Worm (Caenorhabditis elegans): ENCODE data around the gene gcc-1.
A peak's percentile ranks its signal among the peaks of the same experiment; 100 is the strongest.

The gcc-1 gene

DNA sequence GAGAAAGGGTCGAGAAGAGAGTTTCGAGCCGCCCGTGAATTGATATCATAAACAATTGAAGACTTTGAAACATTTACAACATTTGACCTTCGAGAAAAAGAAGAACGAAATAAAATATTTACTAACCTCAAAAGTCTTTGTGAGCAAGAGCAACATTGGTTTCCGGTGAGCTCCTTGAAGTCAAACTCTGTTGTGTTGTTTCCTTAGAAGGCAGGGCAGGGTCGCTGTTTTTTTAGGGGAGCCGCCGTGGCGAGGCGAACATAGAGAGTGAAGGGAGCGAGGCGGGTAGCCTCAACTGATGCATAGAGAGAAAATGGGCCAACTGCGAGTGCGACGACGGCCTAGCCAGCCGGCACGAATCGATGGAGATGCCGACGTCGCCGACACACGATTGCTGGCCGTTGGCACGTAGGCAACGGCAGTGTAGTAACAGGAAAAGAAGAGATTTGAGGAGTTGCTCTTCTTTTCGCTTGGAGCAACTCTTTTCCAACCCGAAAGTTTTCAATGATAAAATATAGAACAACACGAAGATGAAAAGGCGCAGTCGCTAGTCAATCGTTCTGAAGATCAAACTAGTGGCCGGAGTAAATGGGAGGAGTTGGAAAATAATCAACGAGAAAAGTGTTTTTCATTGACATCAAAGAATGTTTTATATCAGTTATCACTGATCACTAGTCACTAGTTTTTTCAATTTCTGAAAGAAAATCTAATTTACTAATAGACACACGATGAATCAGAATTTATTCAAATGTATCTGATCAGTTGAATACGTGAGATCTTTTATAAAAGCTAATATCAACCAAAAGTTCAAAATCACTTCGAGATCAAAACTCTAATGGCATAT is 43.5 kb upstream of the gcc-1 start, which contains the start of gene mai-1 (continued):
- peak; percentile 15 for TF ChIP-seq nhr-90 (tag; optimal IDR thresholded peaks at IDR 0.05; ENCODE audit: poor library complexity)
- TF ChIP-seq pag-3 (tag; optimal IDR thresholded peaks at IDR 0.05; ENCODE audit: borderline replicate concordance, insufficient read depth): peak; percentile 94
- no peak for TF ChIP-seq hpl-2 (GFP tag; optimal IDR thresholded peaks at IDR 0.05)
- peak; percentile 86 for TF ChIP-seq lin-14 (GFP tag; optimal IDR thresholded peaks at IDR 0.05)
- TF ChIP-seq zip-4 (GFP tag; optimal IDR thresholded peaks at IDR 0.05): no peak
- no peak for TF ChIP-seq nhr-28 (tag; optimal IDR thresholded peaks at IDR 0.05)
- TF ChIP-seq zag-1 (tag; optimal IDR thresholded peaks at IDR 0.05): no peak
- TF ChIP-seq F16B12.6 (tag; optimal IDR thresholded peaks at IDR 0.05): no peak
- peak in 1 of 2 experiments; percentile 14 for TF ChIP-seq ztf-11 (tag; optimal IDR thresholded peaks at IDR 0.05)
- no peak for TF ChIP-seq pax-3 (tag; optimal IDR thresholded peaks at IDR 0.05)
- TF ChIP-seq alr-1 (tag; optimal IDR thresholded peaks at IDR 0.05; ENCODE audit: borderline replicate concordance): no peak
- TF ChIP-seq ama-1 (optimal IDR thresholded peaks at IDR 0.05): no peak
- TF ChIP-seq lin-15B (tag; optimal IDR thresholded peaks at IDR 0.05): no peak
- TF ChIP-seq nhr-76 (tag; optimal IDR thresholded peaks at IDR 0.05): no peak
- no peak for TF ChIP-seq efl-1 (optimal IDR thresholded peaks at IDR 0.05)
- no peak for TF ChIP-seq efl-1 (GFP tag; optimal IDR thresholded peaks at IDR 0.05 in 1 of 2)
- peak; percentile 57; the same call in 1 of the 2 replicates for TF ChIP-seq mab-9 (GFP tag; IDR thresholded peaks at IDR 0.05)
- no peak for TF ChIP-seq C16A3.4 (tag; optimal IDR thresholded peaks at IDR 0.05)
- TF ChIP-seq nhr-12 (tag; optimal IDR thresholded peaks at IDR 0.05): no peak
- no peak for TF ChIP-seq egl-27 (tag; optimal IDR thresholded peaks at IDR 0.05)
- TF ChIP-seq aha-1 (tag; optimal IDR thresholded peaks at IDR 0.05): peak; percentile 95
- peak; percentile 38 for TF ChIP-seq unc-86 (tag; optimal IDR thresholded peaks at IDR 0.05)
- TF ChIP-seq rnt-1 (tag; optimal IDR thresholded peaks at IDR 0.05): peak; percentile 60
- TF ChIP-seq unc-30 (tag; optimal IDR thresholded peaks at IDR 0.05): no peak
- TF ChIP-seq tbx-2 (tag; optimal IDR thresholded peaks at IDR 0.05): peak; percentile 54
- TF ChIP-seq lin-35 (GFP tag; optimal IDR thresholded peaks at IDR 0.05): peak; percentile 22 to 32
- peak; percentile 42; the same call in 1 of the 2 replicates for TF ChIP-seq ceh-88 (GFP tag; IDR thresholded peaks at IDR 0.05)
- TF ChIP-seq unc-130 (tag; optimal IDR thresholded peaks at IDR 0.05): no peak
- peak; percentile 35 for TF ChIP-seq fkh-8 (tag; optimal IDR thresholded peaks at IDR 0.05)
- peak; percentile 50 for TF ChIP-seq ztf-4 (tag; optimal IDR thresholded peaks at IDR 0.05)

DNA sequence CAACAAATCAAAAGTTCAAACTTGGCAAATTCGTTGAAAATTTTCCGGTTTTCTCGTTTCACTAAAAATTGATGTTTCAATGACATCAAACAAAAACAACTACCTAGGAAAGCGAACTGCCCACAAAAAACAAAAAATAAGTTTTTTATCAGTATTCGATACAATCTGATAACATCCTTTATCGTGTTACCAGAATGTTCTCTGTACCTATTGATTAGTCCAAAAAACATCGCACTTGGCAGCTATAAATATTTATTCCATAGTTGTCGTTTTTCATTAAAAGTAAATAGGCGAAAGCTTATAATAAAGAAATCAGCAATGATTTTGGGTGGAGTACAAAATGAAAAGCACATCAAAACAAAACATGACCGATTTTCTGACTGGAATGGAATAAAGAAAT is 42.5 kb upstream of the gcc-1 start:
- TF ChIP-seq sox-4 (tag; optimal IDR thresholded peaks at IDR 0.05) (no peak), C34B4.2 (tag; optimal IDR thresholded peaks at IDR 0.05) (no peak), elt-2 (tag; optimal IDR thresholded peaks at IDR 0.05) (peak; percentile 79), snpc-4 (tag; optimal IDR thresholded peaks at IDR 0.05) (no peak), nhr-85 (tag) (peak; percentile 88), sptf-1 (tag; optimal IDR thresholded peaks at IDR 0.05) (no peak), lin-14 (GFP tag; optimal IDR thresholded peaks at IDR 0.05) (peak; percentile 31), efl-3 (GFP tag; optimal IDR thresholded peaks at IDR 0.05) (no peak), ceh-8 (GFP tag; optimal IDR thresholded peaks at IDR 0.05) (no peak), sup-37 (GFP tag; optimal IDR thresholded peaks at IDR 0.05) (no peak), snu-23 (GFP tag; optimal IDR thresholded peaks at IDR 0.05) (peak; percentile 26), unc-62 (GFP tag; optimal IDR thresholded peaks at IDR 0.05) (no peak), tlp-1 (tag; optimal IDR thresholded peaks at IDR 0.05) (no peak), rnt-1 (tag; optimal IDR thresholded peaks at IDR 0.05) (no peak), mep-1 (tag; optimal IDR thresholded peaks at IDR 0.05) (no peak), ces-1 (GFP tag; optimal IDR thresholded peaks at IDR 0.05) (no peak), lsy-2 (tag; optimal IDR thresholded peaks at IDR 0.05) (no peak), pqm-1 (tag; optimal IDR thresholded peaks at IDR 0.05) (no peak), nhr-28 (tag; optimal IDR thresholded peaks at IDR 0.05) (no peak), zip-4 (GFP tag; optimal IDR thresholded peaks at IDR 0.05) (no peak), fkh-10 (GFP tag; optimal IDR thresholded peaks at IDR 0.05) (no peak), nhr-237 (tag; optimal IDR thresholded peaks at IDR 0.05) (no peak), ceh-88 (GFP tag; IDR thresholded peaks at IDR 0.05) (no peak), elt-3 (tag; optimal IDR thresholded peaks at IDR 0.05) (peak in 1 of 6 experiments; percentile 80), unc-86 (tag; optimal IDR thresholded peaks at IDR 0.05) (no peak), zag-1 (tag; optimal IDR thresholded peaks at IDR 0.05) (no peak), aha-1 (tag; optimal IDR thresholded peaks at IDR 0.05) (no peak), aly-2 (tag; optimal IDR thresholded peaks at IDR 0.05) (peak; percentile 85), lin-15B (tag; optimal IDR thresholded peaks at IDR 0.05) (no peak), ceh-63 (GFP tag; optimal IDR thresholded peaks at IDR 0.05) (no peak)
